Fruit fly (Drosophila melanogaster): ENCODE measurements around the gene CG16985.

DNA sequence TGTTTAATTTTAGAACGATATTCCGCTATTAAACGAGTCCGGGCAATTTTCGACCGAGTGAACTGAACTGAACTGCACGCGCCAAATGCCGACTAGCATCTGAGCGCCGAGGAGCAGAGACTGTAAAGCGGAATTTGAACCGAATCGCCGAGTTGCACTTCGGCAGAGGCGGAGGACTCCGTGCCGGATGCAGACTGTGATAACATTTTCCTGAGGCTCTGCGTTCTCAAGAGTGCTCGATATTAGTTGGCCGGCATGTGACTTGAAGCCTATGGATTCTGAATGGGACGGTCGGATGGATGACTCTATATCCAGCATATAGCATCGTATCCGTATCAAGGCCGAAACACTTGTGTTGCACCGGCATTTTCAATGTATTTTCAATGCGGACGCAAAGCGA, 30.9 kb downstream of the CG16985 start, which contains the start of gene Pxn:
- TF ChIP-seq CG33017 (tag; optimal IDR thresholded peaks at IDR 0.05) (no peak), bab1 (GFP tag; optimal IDR thresholded peaks at IDR 0.05) (no peak), kay (GFP tag; ENCODE audit: borderline replicate concordance) (no peak), Mnt (GFP tag; optimal IDR thresholded peaks at IDR 0.05) (no peak), CG11617 (GFP tag; optimal IDR thresholded peaks at IDR 0.05) (no peak), Clk (GFP tag; optimal IDR thresholded peaks at IDR 0.05) (no peak), cnc (optimal IDR thresholded peaks at IDR 0.05) (no peak), Hr96 (GFP tag; optimal IDR thresholded peaks at IDR 0.05) (no peak), cic (GFP tag; optimal IDR thresholded peaks at IDR 0.05) (no peak), CG14711 (tag; optimal IDR thresholded peaks at IDR 0.05) (no peak), toe (GFP tag; optimal IDR thresholded peaks at IDR 0.05) (no peak), CG12768 (GFP tag; optimal IDR thresholded peaks at IDR 0.05) (no peak)
